Fruit fly (Drosophila melanogaster): Measurements from ENCODE around the gene srp.

dm6 chr3R:16042900-16043548 is 57.1 kb downstream of the srp start, which contains the start of gene Jhbp4:
- TF ChIP-seq h (optimal IDR thresholded peaks at IDR 0.05) (no peak), Myc (optimal IDR thresholded peaks at IDR 0.05) (no peak), ttk (optimal IDR thresholded peaks at IDR 0.05) (no peak), Sin3A (optimal IDR thresholded peaks at IDR 0.05) (no peak)

Measured in Kc167 (cell line).